Worm (Caenorhabditis elegans) whole organism, L4 larva: ENCODE measurements around the gene str-61.

Source experiments
- D1046.2 ChIP-seq: fragments of 200-800 bp; sonication (Bioruptor generic); IDR thresholded peaks from 2 replicates; pipeline ENCODE4 v1.3.6; 2022; ENCODE audit warnings: missing genetic modification characterization, missing compliant biosample characterization
- F49E8.2 ChIP-seq: sonication (generic microtip); optimal IDR thresholded peaks from 2 replicates; lab custom pipeline; 2016; ENCODE audit warnings: missing compliant biosample characterization, mild to moderate bottlenecking, missing genetic modification characterization, borderline replicate concordance
- R02D3.7 ChIP-seq: fragments of 150-350 bp; sonication (generic microtip); optimal IDR thresholded peaks from 3 replicates; lab custom pipeline; 2014; ENCODE audit warnings: missing biosample characterization, missing genetic modification characterization
- Y105C5A.15 ChIP-seq: fragments of 200-800 bp; sonication (Bioruptor generic); IDR thresholded peaks from 2 replicates; pipeline ENCODE4 v1.3.6; 2022; ENCODE audit warnings: missing genetic modification characterization, missing compliant biosample characterization
- aha-1 ChIP-seq: fragments of 150-350 bp; peaks from one replicate; lab custom pipeline; 2014; ENCODE audit warnings: missing biosample characterization, missing genetic modification characterization
- ceh-44 ChIP-seq: fragments of 200-800 bp; sonication (Bioruptor generic); IDR thresholded peaks from 2 replicates; pipeline ENCODE4 v1.3.6; 2022; ENCODE audit warnings: missing genetic modification reagents, missing genetic modification characterization, missing compliant biosample characterization
- ceh-62 ChIP-seq: sonication (generic microtip); optimal IDR thresholded peaks from 2 replicates; lab custom pipeline; 2017; ENCODE audit warnings: missing biosample characterization, missing genetic modification characterization
- ces-1 ChIP-seq: fragments of 150-350 bp; sonication (generic microtip); optimal IDR thresholded peaks from 4 replicates; lab custom pipeline; 2014; ENCODE audit warnings: missing biosample characterization, missing genetic modification reagents, missing genetic modification characterization
- cey-2 ChIP-seq: sonication (generic microtip); optimal IDR thresholded peaks from 3 replicates; lab custom pipeline; 2017; ENCODE audit warnings: missing genetic modification characterization, mild to moderate bottlenecking, missing compliant biosample characterization, antibody characterized with exemption, borderline replicate concordance; ENCODE audit not compliant: insufficient read depth
- ctbp-1 ChIP-seq: fragments of 200-800 bp; sonication (Bioruptor generic); IDR thresholded peaks from 2 replicates; pipeline ENCODE4 v1.3.6; 2022; ENCODE audit warnings: missing genetic modification reagents, missing genetic modification characterization, missing compliant biosample characterization
- daf-16 ChIP-seq, 3 experiments: sonication (generic microtip); optimal IDR thresholded peaks; 2 replicates each; lab custom pipeline; 2016 to 2017; ENCODE audit warnings: missing genetic modification characterization in 3 of 3, missing genetic modification reagents in 3 of 3, mild to moderate bottlenecking in 2 of 3, missing compliant biosample characterization in 2 of 3, missing biosample characterization in 1 of 3, moderate library complexity in 1 of 3
- daf-8 ChIP-seq: fragments of 200-800 bp; sonication (Bioruptor generic); IDR thresholded peaks from 2 replicates; pipeline ENCODE4 v1.3.6; 2022; ENCODE audit warnings: missing genetic modification characterization, missing compliant biosample characterization
- dmd-9 ChIP-seq: fragments of 200-800 bp; sonication (Bioruptor generic); IDR thresholded peaks from 2 replicates; pipeline ENCODE4 v1.3.6; 2022; ENCODE audit warnings: missing genetic modification reagents, missing genetic modification characterization, missing compliant biosample characterization
- dve-1 ChIP-seq: sonication (generic microtip); optimal IDR thresholded peaks from 2 replicates; lab custom pipeline; 2017; ENCODE audit warnings: antibody characterized with exemption, mild to moderate bottlenecking, missing genetic modification characterization, missing compliant biosample characterization; ENCODE audit not compliant: insufficient read depth
- egl-43 ChIP-seq: fragments of 200-800 bp; sonication (Bioruptor generic); IDR thresholded peaks from 2 replicates; pipeline ENCODE4 v1.3.6; 2022; ENCODE audit warnings: missing genetic modification reagents, missing genetic modification characterization, missing compliant biosample characterization
- hlh-11 ChIP-seq: fragments of 200-800 bp; sonication (Bioruptor generic); optimal IDR thresholded peaks from 2 replicates; lab custom pipeline; 2018; ENCODE audit warnings: mild to moderate bottlenecking, missing genetic modification characterization, missing compliant biosample characterization
- lim-7 ChIP-seq: fragments of 200-800 bp; sonication (Bioruptor generic); IDR thresholded peaks from 2 replicates; pipeline ENCODE4 v1.3.6; 2022; ENCODE audit warnings: missing genetic modification characterization, missing compliant biosample characterization
- lin-29 ChIP-seq: fragments of 200-800 bp; sonication (Bioruptor generic); IDR thresholded peaks from 2 replicates; pipeline ENCODE4 v1.3.6; 2022; ENCODE audit warnings: missing genetic modification reagents, missing genetic modification characterization, missing compliant biosample characterization
- mdl-1 ChIP-seq, 2 experiments: fragments of 150-350 bp in 1 of 2; sonication (generic microtip) in 1 of 2; optimal IDR thresholded peaks; 2 replicates each; lab custom pipeline; 2014 to 2017; ENCODE audit warnings: missing biosample characterization in 2 of 2, missing genetic modification characterization in 2 of 2
- mes-2 ChIP-seq: sonication (generic microtip); optimal IDR thresholded peaks from 2 replicates; lab custom pipeline; 2016; ENCODE audit warnings: missing genotype, mild to moderate bottlenecking, missing genetic modification characterization, missing compliant biosample characterization; ENCODE audit not compliant: poor library complexity, severe bottlenecking
- nhr-25 ChIP-seq: sonication (generic microtip); optimal IDR thresholded peaks from 2 replicates; lab custom pipeline; 2017; ENCODE audit warnings: missing genetic modification characterization, mild to moderate bottlenecking, missing compliant biosample characterization, antibody characterized with exemption, moderate library complexity, borderline replicate concordance; ENCODE audit not compliant: insufficient read depth
- pha-4 ChIP-seq, 2 experiments: fragments of 150-350 bp in 1 of 2; fragments of 200-800 bp in 1 of 2; sonication (Bioruptor generic) in 1 of 2; IDR thresholded peaks in 1 of 2; optimal IDR thresholded peaks in 1 of 2; 2 replicates each; pipeline versions ENCODE4 v1.3.6 to Lab custom; 2014 to 2022; ENCODE audit warnings: missing genetic modification characterization in 2 of 2, missing genetic modification reagents in 2 of 2, missing biosample characterization in 1 of 2, missing compliant biosample characterization in 1 of 2
- saeg-2 ChIP-seq: fragments of 200-800 bp; sonication (Bioruptor generic); IDR thresholded peaks from 2 replicates; pipeline ENCODE4 v1.3.6; 2022; ENCODE audit warnings: missing genetic modification reagents, missing genetic modification characterization, missing compliant biosample characterization
- snpc-4 ChIP-seq: fragments of 150-350 bp; optimal IDR thresholded peaks from 2 replicates; lab custom pipeline; 2014; ENCODE audit warnings: missing biosample characterization, missing genetic modification characterization
- tag-97 ChIP-seq: fragments of 200-800 bp; sonication (Bioruptor generic); IDR thresholded peaks from 2 replicates; pipeline ENCODE4 v1.3.6; 2022; ENCODE audit warnings: missing genetic modification characterization, missing compliant biosample characterization
- unc-39 ChIP-seq: sonication (generic microtip); optimal IDR thresholded peaks from 2 replicates; lab custom pipeline; 2017; ENCODE audit warnings: missing biosample characterization, missing genetic modification characterization
- unc-62 ChIP-seq, 3 experiments: fragments of 150-350 bp in 1 of 3; sonication (generic microtip); optimal IDR thresholded peaks in 2 of 3; peaks in 1 of 3; 1 replicate in 1 of 3; 2 replicates in 2 of 3; lab custom pipeline; 2014 to 2017; ENCODE audit warnings: missing biosample characterization in 3 of 3, missing genetic modification characterization in 3 of 3, missing genetic modification reagents in 3 of 3, missing genotype in 1 of 3
- vab-7 ChIP-seq: fragments of 200-800 bp; sonication (Bioruptor generic); IDR thresholded peaks from 2 replicates; pipeline ENCODE4 v1.3.6; 2022; ENCODE audit warnings: missing genetic modification reagents, missing genetic modification characterization, missing compliant biosample characterization
- zip-11 ChIP-seq: fragments of 200-800 bp; sonication (Bioruptor generic); IDR thresholded peaks from 2 replicates; pipeline ENCODE4 v1.3.6; 2022; ENCODE audit warnings: missing genetic modification characterization, missing compliant biosample characterization
- ztf-7 ChIP-seq: fragments of 150-350 bp; optimal IDR thresholded peaks from 2 replicates; lab custom pipeline; 2014; ENCODE audit warnings: missing biosample characterization, missing genetic modification characterization

The str-61 gene

DNA sequence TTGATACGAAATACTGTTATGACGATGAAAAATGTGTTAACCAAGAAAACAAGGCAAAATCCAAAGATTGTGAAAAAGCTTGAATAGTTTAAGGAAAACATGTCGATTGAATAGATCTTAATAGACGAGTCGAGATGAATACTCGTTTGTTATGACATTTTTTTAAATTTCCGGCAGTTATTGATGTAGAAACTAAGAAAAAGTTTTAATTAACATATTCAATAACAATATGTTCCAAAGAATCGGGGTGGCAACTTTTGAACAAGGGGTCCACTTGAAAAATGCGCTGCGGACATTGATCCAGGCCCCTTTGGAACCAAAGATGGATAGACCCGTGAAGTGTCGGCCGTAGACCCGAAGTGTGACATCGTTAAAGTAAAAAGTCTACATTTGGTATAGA, at the start of gene str-61:
TSS of gene str-61 (minus strand) at position 101 of the 400 bp plus-strand sequence.
- no peak for TF ChIP-seq egl-43
- no peak for TF ChIP-seq mes-2 (tag; lab: Kevin White, UChicago)
- peak; percentile 6 for TF ChIP-seq aha-1 (tag; lab: Kevin White, UChicago)
- TF ChIP-seq R02D3.7 (tag; lab: Kevin White, UChicago): no peak

DNA sequence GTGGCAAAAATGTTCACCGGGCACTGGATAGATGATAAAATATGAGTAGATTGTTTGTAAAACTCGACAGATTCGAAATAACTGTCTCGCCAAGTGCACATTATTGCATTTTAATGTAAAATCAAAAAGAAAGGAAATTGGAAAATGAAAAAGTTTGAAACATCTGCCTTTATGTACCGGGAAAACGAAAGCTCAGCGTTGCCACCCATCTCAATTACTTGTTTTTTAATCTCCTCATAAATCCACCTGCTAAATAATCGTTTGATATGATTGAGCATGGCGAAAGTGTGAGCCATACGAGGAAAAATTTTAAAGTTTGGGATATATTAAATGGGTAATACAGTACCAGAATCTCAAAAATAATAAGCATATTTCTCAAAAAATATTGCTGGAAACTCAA, 45.5 kb upstream of the str-61 start, which contains the start of gene srh-137:
TSS of gene srh-137 (minus strand) at position 101 of the 400 bp plus-strand sequence.
- TF ChIP-seq pha-4 (GFP tag; IDR thresholded peaks at IDR 0.05; lab: Robert Waterston, UW) (no peak), pha-4 (tag; optimal IDR thresholded peaks at IDR 0.05; lab: Kevin White, UChicago) (no peak), nhr-25 (no peak), daf-16 (GFP tag; optimal IDR thresholded peaks at IDR 0.05; lab: Kevin White, UChicago) (no peak), daf-16 (tag; optimal IDR thresholded peaks at IDR 0.05; lab: Kevin White, UChicago) (no peak), D1046.2 (no peak), Y105C5A.15 (GFP tag; lab: Robert Waterston, UW) (no peak), dmd-9 (no peak), snpc-4 (tag; lab: Kevin White, UChicago) (no peak), tag-97 (no peak), hlh-11 (tag; lab: Kevin White, UChicago) (no peak), ceh-44 (no peak), mes-2 (tag; lab: Kevin White, UChicago) (no peak), ceh-62 (tag; lab: Kevin White, UChicago) (no peak), daf-8 (GFP tag; lab: Robert Waterston, UW) (no peak)

DNA sequence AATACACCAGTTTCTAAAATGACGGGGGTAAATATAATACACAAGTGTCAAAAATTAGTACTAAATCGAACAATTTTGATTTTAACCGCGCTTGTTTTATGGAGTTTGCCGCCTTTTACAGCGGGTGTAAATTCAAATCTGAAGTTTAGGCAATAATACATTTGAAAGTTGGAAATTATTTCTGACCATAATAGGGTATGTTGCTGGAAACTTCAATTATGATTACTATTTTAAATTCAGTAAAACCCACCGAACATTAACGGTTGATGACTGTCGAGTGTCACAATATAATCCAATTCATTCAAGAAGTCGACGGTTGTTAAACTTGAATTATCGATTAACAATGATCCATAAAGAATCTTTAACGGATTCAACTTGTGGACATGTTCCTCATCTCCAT, 42.7 kb upstream of the str-61 start:
- TF ChIP-seq ztf-7 (tag; lab: Kevin White, UChicago) (no peak), F49E8.2 (no peak), zip-11 (GFP tag; lab: Robert Waterston, UW) (no peak), unc-62 (GFP tag; optimal IDR thresholded peaks at IDR 0.05 in 1 of 2; lab: Kevin White, UChicago) (peak in 1 of 2 experiments; percentile 93), unc-62 (tag; optimal IDR thresholded peaks at IDR 0.05; lab: Kevin White, UChicago) (no peak), nhr-25 (no peak), aha-1 (tag; lab: Kevin White, UChicago) (peak; percentile 22), mdl-1 (tag; optimal IDR thresholded peaks at IDR 0.05; lab: Kevin White, UChicago) (no peak)

DNA sequence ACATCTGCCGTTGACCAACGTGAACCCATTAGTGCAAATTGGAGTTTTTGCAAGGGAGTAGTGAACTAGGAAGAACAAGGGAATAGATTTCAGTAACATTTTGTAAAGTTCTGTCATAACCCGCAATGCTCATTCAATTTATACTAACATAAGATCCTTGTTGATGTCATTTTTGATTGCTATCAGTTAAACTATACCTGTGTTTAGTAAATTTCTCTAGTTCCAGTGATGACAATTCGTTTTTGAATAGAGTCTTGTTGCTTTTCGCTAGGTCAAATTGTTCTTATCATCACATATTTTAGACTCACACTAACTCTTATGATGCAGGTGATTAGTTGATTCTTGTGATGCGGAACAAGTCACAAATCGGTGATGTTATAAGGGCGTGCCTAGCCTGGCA, 35.5 kb upstream of the str-61 start, which contains the start of gene clec-9:
TSS of gene clec-9 (minus strand) at position 101 of the 400 bp plus-strand sequence.
- TF ChIP-seq cey-2 (tag; lab: Kevin White, UChicago) (no peak), ces-1 (GFP tag; lab: Kevin White, UChicago) (no peak), dve-1 (tag; lab: Kevin White, UChicago) (no peak), egl-43 (no peak), lin-29 (GFP tag; lab: Robert Waterston, UW) (no peak), unc-39 (no peak), ctbp-1 (GFP tag; lab: Robert Waterston, UW) (no peak), lim-7 (GFP tag; lab: Robert Waterston, UW) (no peak), saeg-2 (GFP tag; lab: Robert Waterston, UW) (no peak)

DNA sequence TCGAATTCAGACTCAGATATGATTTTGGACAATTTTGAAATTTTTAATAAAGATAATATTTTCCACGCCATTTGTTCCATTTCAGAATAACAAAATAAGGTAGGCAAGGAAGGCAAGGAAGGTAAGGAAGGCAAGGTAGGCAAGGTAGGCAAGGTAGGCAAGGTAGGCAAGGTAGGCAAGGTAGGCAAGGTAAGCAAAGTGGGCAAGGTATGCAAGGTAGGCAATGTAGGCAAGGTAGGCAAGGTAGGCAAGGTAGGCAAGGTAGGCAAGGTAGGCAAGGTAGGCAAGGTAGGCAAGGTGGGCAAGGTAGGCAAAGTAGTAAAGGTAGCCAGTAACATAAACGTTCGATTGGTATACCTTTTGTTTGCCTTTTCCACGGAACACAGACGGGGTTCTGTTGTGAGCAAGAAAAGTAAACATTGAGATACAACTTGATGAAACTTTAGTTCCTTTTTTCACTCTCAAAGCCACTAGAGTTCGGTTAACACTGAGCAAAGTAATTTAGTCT, 28.7 kb upstream of the str-61 start, which contains the start of gene Y70C5C.1:
TSS of gene Y70C5C.1 (plus strand) at position 458 of the 508 bp plus-strand sequence.
- TF ChIP-seq lin-29 (GFP tag; lab: Robert Waterston, UW): no peak
- no peak for TF ChIP-seq unc-39
- no peak for TF ChIP-seq zip-11 (GFP tag; lab: Robert Waterston, UW)
- TF ChIP-seq vab-7 (GFP tag; lab: Robert Waterston, UW): no peak
